Worm (Caenorhabditis elegans): ENCODE data around the gene C27B7.7.

ce11 chrIV:8865343-8865742 lies 41.5 kb upstream of the C27B7.7 start, which contains the start of gene C09G9.1:
- TF ChIP-seq xnd-1 (tag; optimal IDR thresholded peaks at IDR 0.05): no peak
- TF ChIP-seq snpc-4 (GFP tag; optimal IDR thresholded peaks at IDR 0.05): no peak
- TF ChIP-seq snpc-4 (tag; optimal IDR thresholded peaks at IDR 0.05): no peak
- TF ChIP-seq aptf-3 (GFP tag; IDR thresholded peaks at IDR 0.05): no peak
- TF ChIP-seq ztf-18 (tag; optimal IDR thresholded peaks at IDR 0.05): no peak
- no peak for TF ChIP-seq ztf-3 (GFP tag; optimal IDR thresholded peaks at IDR 0.05)
- no peak for TF ChIP-seq F49E8.2 (tag; optimal IDR thresholded peaks at IDR 0.05; ENCODE audit: insufficient read depth)
- no peak for TF ChIP-seq ceh-27 (GFP tag; optimal IDR thresholded peaks at IDR 0.05)
- TF ChIP-seq madf-8 (GFP tag; conservative IDR thresholded peaks at IDR 0.05): no peak
- TF ChIP-seq F22D6.2 (tag; optimal IDR thresholded peaks at IDR 0.05): no peak
- no peak for TF ChIP-seq Y67H2A.10 (GFP tag; conservative IDR thresholded peaks at IDR 0.05)
- no peak for TF ChIP-seq attf-6 (GFP tag; IDR thresholded peaks at IDR 0.05)
- TF ChIP-seq unc-62 (GFP tag; optimal IDR thresholded peaks at IDR 0.05): no peak
- TF ChIP-seq F55B11.4 (tag; optimal IDR thresholded peaks at IDR 0.05; ENCODE audit: borderline replicate concordance, insufficient read depth): no peak
